Worm (Caenorhabditis elegans) whole organism, L4 larva: ENCODE data around the gene set-16.

Experiments used
- F49E8.2 ChIP-seq: sonication (generic microtip); optimal IDR thresholded peaks from 2 replicates; lab custom pipeline; 2016; ENCODE audit warnings: missing compliant biosample characterization, mild to moderate bottlenecking, missing genetic modification characterization, borderline replicate concordance
- ces-1 ChIP-seq: fragments of 150-350 bp; sonication (generic microtip); optimal IDR thresholded peaks from 4 replicates; lab custom pipeline; 2014; ENCODE audit warnings: missing biosample characterization, missing genetic modification reagents, missing genetic modification characterization
- fos-1 ChIP-seq: fragments of 150-350 bp; optimal IDR thresholded peaks from 2 replicates; lab custom pipeline; 2014; ENCODE audit warnings: missing biosample characterization, missing genetic modification characterization
- gei-8 ChIP-seq: fragments of 200-800 bp; sonication (Bioruptor generic); optimal IDR thresholded peaks from 2 replicates; lab custom pipeline; 2018; ENCODE audit warnings: mild to moderate bottlenecking, missing genetic modification characterization, missing compliant biosample characterization
- lin-29 ChIP-seq: fragments of 200-800 bp; sonication (Bioruptor generic); IDR thresholded peaks from 2 replicates; pipeline ENCODE4 v1.3.6; 2022; ENCODE audit warnings: missing genetic modification reagents, missing genetic modification characterization, missing compliant biosample characterization
- mep-1 ChIP-seq: fragments of 150-350 bp; sonication (generic microtip); optimal IDR thresholded peaks from 3 replicates; lab custom pipeline; 2014; ENCODE audit warnings: missing biosample characterization, missing genetic modification characterization
- nhr-76 ChIP-seq: fragments of 150-350 bp; optimal IDR thresholded peaks from 2 replicates; lab custom pipeline; 2014; ENCODE audit warnings: missing biosample characterization, missing genetic modification characterization
- nhr-77 ChIP-seq: fragments of 150-350 bp; optimal IDR thresholded peaks from 2 replicates; lab custom pipeline; 2014; ENCODE audit warnings: missing biosample characterization, missing genetic modification characterization
- pqm-1 ChIP-seq: sonication (generic microtip); optimal IDR thresholded peaks from 2 replicates; lab custom pipeline; 2017; ENCODE audit warnings: missing biosample characterization, missing genetic modification characterization
- set-16 ChIP-seq: fragments of 200-800 bp; sonication (Bioruptor generic); IDR thresholded peaks from 2 replicates; pipeline ENCODE4 v1.3.6; 2022; ENCODE audit warnings: missing genetic modification reagents, missing genetic modification characterization, missing compliant biosample characterization
- snpc-1.2 ChIP-seq: fragments of 200-800 bp; sonication (Bioruptor generic); IDR thresholded peaks from 2 replicates; pipeline ENCODE4 v1.3.6; 2022; ENCODE audit warnings: missing genetic modification reagents, missing genetic modification characterization, missing compliant biosample characterization
- snpc-4 ChIP-seq: fragments of 150-350 bp; optimal IDR thresholded peaks from 2 replicates; lab custom pipeline; 2014; ENCODE audit warnings: missing biosample characterization, missing genetic modification characterization
- unc-62 ChIP-seq, 3 experiments: fragments of 150-350 bp in 1 of 3; sonication (generic microtip); optimal IDR thresholded peaks in 2 of 3; peaks in 1 of 3; 1 replicate in 1 of 3; 2 replicates in 2 of 3; lab custom pipeline; 2014 to 2017; ENCODE audit warnings: missing biosample characterization in 3 of 3, missing genetic modification characterization in 3 of 3, missing genetic modification reagents in 3 of 3, missing genotype in 1 of 3
- zfp-3 ChIP-seq: fragments of 200-800 bp; sonication (Bioruptor generic); conservative IDR thresholded peaks from 2 replicates; pipeline ENCODE4 v1.3.6; 2022; ENCODE audit warnings: missing genetic modification reagents, missing genetic modification characterization, missing compliant biosample characterization

ce11 chrIII:13621717-13622116 lies 22.0 kb upstream of the set-16 start:
- TF ChIP-seq gei-8 (GFP tag; lab: Kevin White, UChicago) (no peak), lin-29 (no peak), nhr-77 (tag; lab: Kevin White, UChicago) (no peak), snpc-1.2 (no peak), set-16 (GFP tag; lab: Robert Waterston, UW) (peak; percentile 84), unc-62 (GFP tag; optimal IDR thresholded peaks at IDR 0.05 in 1 of 2; lab: Kevin White, UChicago) (no peak), unc-62 (tag; optimal IDR thresholded peaks at IDR 0.05; lab: Kevin White, UChicago) (no peak), ces-1 (no peak), fos-1 (tag; lab: Kevin White, UChicago) (no peak), snpc-4 (no peak), pqm-1 (tag; lab: Kevin White, UChicago) (no peak), F49E8.2 (tag; lab: Kevin White, UChicago) (no peak), nhr-76 (tag; lab: Kevin White, UChicago) (no peak), mep-1 (tag; lab: Kevin White, UChicago) (no peak), zfp-3 (GFP tag; lab: Robert Waterston, UW) (no peak)
